Worm (Caenorhabditis elegans): ENCODE results near the gene Y25C1A.13.

- TF ChIP-seq pqm-1 (tag; optimal IDR thresholded peaks at IDR 0.05) = no peak
- TF ChIP-seq tbx-2 (tag; optimal IDR thresholded peaks at IDR 0.05) = no peak
- no peak for TF ChIP-seq nhr-11 (tag; optimal IDR thresholded peaks at IDR 0.05)
- TF ChIP-seq elt-2 (tag; optimal IDR thresholded peaks at IDR 0.05) = no peak
- no peak for TF ChIP-seq unc-62 (GFP tag; optimal IDR thresholded peaks at IDR 0.05)
- no peak for TF ChIP-seq R02D3.7 (tag; optimal IDR thresholded peaks at IDR 0.05)
- TF ChIP-seq nhr-23 (tag; optimal IDR thresholded peaks at IDR 0.05) = peak; percentile 22
- no peak for TF ChIP-seq lin-39 (tag; optimal IDR thresholded peaks at IDR 0.05)
- no peak for TF ChIP-seq nhr-12 (tag; optimal IDR thresholded peaks at IDR 0.05)
- TF ChIP-seq snpc-4 (tag; optimal IDR thresholded peaks at IDR 0.05) = no peak
- no peak for TF ChIP-seq elt-1 (tag; optimal IDR thresholded peaks at IDR 0.05)
- no peak for TF ChIP-seq ceh-9 (tag; optimal IDR thresholded peaks at IDR 0.05)
- no peak for TF ChIP-seq mdl-1 (tag; optimal IDR thresholded peaks at IDR 0.05)
Measured at ce11 chrII:3129007-3129406, 18.0 kb upstream of the Y25C1A.13 start, which contains the start of gene chil-24.

Data from whole organism, L3 larva.